Worm (Caenorhabditis elegans): ENCODE data around the gene fbxc-17.

- TF ChIP-seq him-1 (tag; optimal IDR thresholded peaks at IDR 0.05) (no peak), dao-5 (tag; optimal IDR thresholded peaks at IDR 0.05) (no peak), W03F9.2 (tag; optimal IDR thresholded peaks at IDR 0.05) (no peak)
Measured at ce11 chrII:961961-962360, 17.1 kb downstream of the fbxc-17 start, which contains the start of gene C32B5.13.
